Fruit fly (Drosophila melanogaster) whole organism, wandering third instar larva: ENCODE data around the gene CG31678.

ENCODE experiments used
- Abd-B ChIP-seq: fragments of >200 bp; optimal IDR thresholded peaks from 2 replicates; lab custom pipeline; 2017; ENCODE audit warnings: missing biosample characterization, missing genetic modification characterization
- CG32264 ChIP-seq: fragments of 200-800 bp; sonication (Bioruptor generic); optimal IDR thresholded peaks from 2 replicates; lab custom pipeline; 2016; ENCODE audit warnings: missing biosample characterization, missing genetic modification characterization
- CG9705 ChIP-seq: fragments of 200-800 bp; sonication (Bioruptor generic); optimal IDR thresholded peaks from 2 replicates; lab custom pipeline; 2018; ENCODE audit warnings: missing biosample characterization, mild to moderate bottlenecking, missing genetic modification characterization
- CrebA ChIP-seq: fragments of 200-800 bp; sonication (Bioruptor generic); optimal IDR thresholded peaks from 2 replicates; lab custom pipeline; 2016; ENCODE audit warnings: missing biosample characterization, mild to moderate bottlenecking, missing genetic modification characterization, borderline replicate concordance
- Dfd ChIP-seq: fragments of >200 bp; optimal IDR thresholded peaks from 2 replicates; lab custom pipeline; 2017; ENCODE audit warnings: missing biosample characterization, missing genetic modification characterization
- Dif ChIP-seq: fragments of 200-275, 200-300 bp; sonication (Bioruptor generic); optimal IDR thresholded peaks from 2 replicates; lab custom pipeline; 2018; ENCODE audit warnings: missing biosample characterization, missing genetic modification characterization; ENCODE audit not compliant: partially characterized antibody
- GATAd ChIP-seq: sonication (Bioruptor generic); optimal IDR thresholded peaks from 2 replicates; lab custom pipeline; 2016; ENCODE audit warnings: missing biosample characterization, missing genetic modification characterization
- HLH106 ChIP-seq: fragments of 200-800 bp; optimal IDR thresholded peaks from 3 replicates; lab custom pipeline; 2019; ENCODE audit warnings: missing biosample characterization, mild to moderate bottlenecking, missing genetic modification characterization, moderate library complexity
- Hnf4 ChIP-seq: fragments of 200-800 bp; sonication (Bioruptor generic); optimal IDR thresholded peaks from 2 replicates; lab custom pipeline; 2016; ENCODE audit warnings: missing biosample characterization, mild to moderate bottlenecking, missing genetic modification characterization
- Hr78 ChIP-seq: fragments of >200 bp; optimal IDR thresholded peaks from 2 replicates; lab custom pipeline; 2017; ENCODE audit warnings: missing biosample characterization, missing genetic modification characterization
- Hr83 ChIP-seq: fragments of 200-300 bp; sonication (Bioruptor generic); optimal IDR thresholded peaks from 2 replicates; lab custom pipeline; 2016; ENCODE audit warnings: missing biosample characterization, mild to moderate bottlenecking, missing genetic modification characterization, moderate library complexity; ENCODE audit not compliant: poor library complexity, severe bottlenecking
- Jra ChIP-seq: sonication (Bioruptor generic); optimal IDR thresholded peaks from 2 replicates; lab custom pipeline; 2016; ENCODE audit warnings: missing biosample characterization, missing genetic modification characterization
- Mio ChIP-seq: sonication (Bioruptor generic); optimal IDR thresholded peaks from 2 replicates; lab custom pipeline; 2016; ENCODE audit warnings: missing biosample characterization, missing genetic modification characterization
- Myc ChIP-seq: fragments of >200 bp; optimal IDR thresholded peaks from 2 replicates; lab custom pipeline; 2017
- N ChIP-seq: fragments of >200 bp; optimal IDR thresholded peaks from 2 replicates; lab custom pipeline; 2018; ENCODE audit warnings: missing biosample characterization, missing external identifiers, missing genetic modification characterization
- OdsH ChIP-seq: fragments of 200-800 bp; sonication (Bioruptor generic); optimal IDR thresholded peaks from 2 replicates; lab custom pipeline; 2016; ENCODE audit warnings: missing biosample characterization, mild to moderate bottlenecking, missing genetic modification characterization
- Rel ChIP-seq, 2 experiments: fragments of 200-800 bp; sonication (Bioruptor generic) in 1 of 2; optimal IDR thresholded peaks; 2 replicates in 1 of 2; 3 replicates in 1 of 2; lab custom pipeline; 2016 to 2019; ENCODE audit warnings: mild to moderate bottlenecking in 2 of 2, missing biosample characterization in 2 of 2, missing genetic modification characterization in 2 of 2, moderate library complexity in 1 of 2
- Sp1 ChIP-seq: fragments of 200-800 bp; sonication (Bioruptor generic); optimal IDR thresholded peaks from 3 replicates; lab custom pipeline; 2019; ENCODE audit warnings: missing biosample characterization, mild to moderate bottlenecking, missing genetic modification characterization, moderate library complexity
- Vsx2 ChIP-seq: fragments of 200-300, 225-300 bp; sonication (Bioruptor generic); optimal IDR thresholded peaks from 2 replicates; lab custom pipeline; 2018; ENCODE audit warnings: missing biosample characterization, missing genetic modification characterization; ENCODE audit not compliant: partially characterized antibody
- br ChIP-seq: fragments of 200-800 bp; sonication (Bioruptor generic); optimal IDR thresholded peaks from 2 replicates; lab custom pipeline; 2016; ENCODE audit warnings: missing biosample characterization, missing genetic modification characterization
- brk ChIP-seq: fragments of 200-800 bp; sonication (Bioruptor generic); optimal IDR thresholded peaks from 2 replicates; lab custom pipeline; 2016; ENCODE audit warnings: missing biosample characterization, mild to moderate bottlenecking, missing genetic modification characterization
- dl ChIP-seq, 2 experiments: fragments of 175-275, 200-275 bp in 1 of 2; fragments of 200-275 bp in 1 of 2; sonication (Bioruptor generic); optimal IDR thresholded peaks; lab custom pipeline; 2018; ENCODE audit warnings: mild to moderate bottlenecking in 2 of 2, missing biosample characterization in 2 of 2, missing genetic modification characterization in 2 of 2, moderate library complexity in 2 of 2; ENCODE audit not compliant: partially characterized antibody in 2 of 2, insufficient read depth in 1 of 2
- dmrt93B ChIP-seq: fragments of 200-800 bp; sonication (Bioruptor generic); optimal IDR thresholded peaks from 2 replicates; lab custom pipeline; 2018; ENCODE audit warnings: missing biosample characterization, mild to moderate bottlenecking, missing genetic modification characterization
- dsf ChIP-seq: sonication (Bioruptor generic); optimal IDR thresholded peaks from 2 replicates; lab custom pipeline; 2016; ENCODE audit warnings: missing biosample characterization, missing genetic modification characterization, borderline replicate concordance
- ey ChIP-seq: fragments of 200-800 bp; sonication (Bioruptor generic); optimal IDR thresholded peaks from 2 replicates; lab custom pipeline; 2016; ENCODE audit warnings: missing biosample characterization, missing genetic modification characterization
- foxo ChIP-seq, 2 experiments: fragments of 200-800 bp; sonication (Bioruptor generic); optimal IDR thresholded peaks; 2 replicates in 1 of 2; 3 replicates in 1 of 2; lab custom pipeline; 2016 to 2017; ENCODE audit warnings: missing biosample characterization in 2 of 2, missing genetic modification characterization in 2 of 2
- h ChIP-seq: fragments of 200-800 bp; sonication (Bioruptor generic); optimal IDR thresholded peaks from 3 replicates; lab custom pipeline; 2016; ENCODE audit warnings: missing biosample characterization, mild to moderate bottlenecking, missing genetic modification characterization
- jim ChIP-seq: fragments of 175-275, 200-325 bp; sonication (Bioruptor generic); optimal IDR thresholded peaks from 2 replicates; lab custom pipeline; 2016; ENCODE audit warnings: missing biosample characterization, mild to moderate bottlenecking, missing genetic modification characterization
- lola ChIP-seq: fragments of >200 bp; optimal IDR thresholded peaks from 2 replicates; lab custom pipeline; 2017; ENCODE audit warnings: missing biosample characterization, missing genetic modification characterization
- pan ChIP-seq: fragments of >200 bp; optimal IDR thresholded peaks from 2 replicates; lab custom pipeline; 2017
- psq ChIP-seq: fragments of 200-800 bp; sonication (Bioruptor generic); optimal IDR thresholded peaks from 3 replicates; lab custom pipeline; 2017; ENCODE audit warnings: missing biosample characterization, mild to moderate bottlenecking, missing genetic modification characterization, moderate library complexity
- rgr ChIP-seq: fragments of 200-800 bp; sonication (Bioruptor generic); optimal IDR thresholded peaks from 3 replicates; lab custom pipeline; 2016; ENCODE audit warnings: missing biosample characterization, mild to moderate bottlenecking, missing genetic modification characterization
- sage ChIP-seq: fragments of 200-800 bp; sonication (Bioruptor generic); optimal IDR thresholded peaks from 2 replicates; lab custom pipeline; 2016; ENCODE audit warnings: missing biosample characterization, mild to moderate bottlenecking, missing genetic modification characterization
- sv ChIP-seq: fragments of 200-800 bp; sonication (Bioruptor generic); optimal IDR thresholded peaks from 3 replicates; lab custom pipeline; 2016; ENCODE audit warnings: missing biosample characterization, missing genetic modification characterization
- tai ChIP-seq: sonication (Bioruptor generic); optimal IDR thresholded peaks from 2 replicates; lab custom pipeline; 2016; ENCODE audit warnings: missing biosample characterization, missing genetic modification characterization
- woc ChIP-seq: sonication (Bioruptor generic); optimal IDR thresholded peaks from 2 replicates; lab custom pipeline; 2016; ENCODE audit warnings: missing biosample characterization, mild to moderate bottlenecking, missing genetic modification characterization

Gene CG31678

DNA sequence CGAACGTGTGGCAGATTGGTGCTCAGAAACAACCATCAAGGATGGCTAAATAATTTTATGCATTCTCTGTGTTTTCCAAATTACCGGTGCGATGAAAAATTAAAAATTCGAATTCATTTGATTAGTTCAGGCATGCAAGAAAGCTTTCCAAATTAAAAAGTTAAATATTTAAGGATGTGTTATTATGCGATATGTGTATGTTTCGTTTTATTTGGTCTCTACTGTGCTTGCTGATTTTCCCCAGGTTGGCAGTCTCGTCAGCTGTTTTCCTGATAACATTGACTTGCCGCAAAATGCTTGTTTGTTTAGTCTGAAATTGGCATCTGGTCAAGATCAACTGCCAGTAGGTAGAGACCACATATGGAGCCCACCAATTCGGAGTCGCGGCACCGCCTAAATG lies 25.9 kb downstream of the CG31678 start, which contains the start of gene CG2611:
Gene CG2611, plus strand, starts transcription at position 299 of the 400 bp plus-strand sequence.
- TF ChIP-seq sage (GFP tag; lab: Kevin White, UChicago) (no peak), Hr78 (no peak), pan (lab: Kevin White, UChicago) (no peak), ey (peak; percentile 39), Jra (peak; percentile 15), tai (no peak), Dfd (no peak), dmrt93B (no peak), Myc (lab: Kevin White, UChicago) (no peak), Sp1 (no peak), CG9705 (GFP tag; lab: Kevin White, UChicago) (peak; percentile 32), N (GFP tag; lab: Kevin White, UChicago) (no peak), lola (GFP tag; lab: Kevin White, UChicago) (no peak), Abd-B (GFP tag; lab: Kevin White, UChicago) (no peak), brk (GFP tag; lab: Kevin White, UChicago) (no peak), HLH106 (tag; lab: Kevin White, UChicago) (peak; percentile 55), OdsH (GFP tag; lab: Kevin White, UChicago) (peak; percentile 60), Vsx2 (GFP tag; lab: Kevin White, UChicago) (no peak), Mio (GFP tag; lab: Kevin White, UChicago) (no peak), sv (no peak), psq (GFP tag; lab: Kevin White, UChicago) (no peak), dsf (no peak), Hr83 (GFP tag; lab: Kevin White, UChicago) (peak; percentile 79), woc (GFP tag; lab: Kevin White, UChicago) (peak; percentile 77), CrebA (GFP tag; lab: Kevin White, UChicago) (no peak), foxo (GFP tag; optimal IDR thresholded peaks at IDR 0.05; lab: Kevin White, UChicago) (peak in 1 of 2 experiments; percentile 60), h (GFP tag; lab: Kevin White, UChicago) (peak; percentile 63), CG32264 (GFP tag; lab: Kevin White, UChicago) (no peak), GATAd (GFP tag; lab: Kevin White, UChicago) (no peak), rgr (GFP tag; lab: Kevin White, UChicago) (peak; percentile 70)

- TF ChIP-seq dl (GFP tag; optimal IDR thresholded peaks at IDR 0.05; lab: Kevin White, UChicago; ENCODE audit: insufficient read depth in 1 of 2, partially characterized antibody in 2 of 2) (no peak), br (no peak), rgr (GFP tag; lab: Kevin White, UChicago) (no peak), dmrt93B (no peak), HLH106 (tag; lab: Kevin White, UChicago) (no peak), h (GFP tag; lab: Kevin White, UChicago) (no peak), psq (GFP tag; lab: Kevin White, UChicago) (no peak), CG9705 (GFP tag; lab: Kevin White, UChicago) (no peak), sage (GFP tag; lab: Kevin White, UChicago) (no peak), Dfd (no peak), lola (GFP tag; lab: Kevin White, UChicago) (no peak)
Observed at dm6 chr2L:20648612-20649011, 27.1 kb downstream of the CG31678 start, which contains the start of gene CG18810. Gene CG18810, plus strand, starts transcription at chr2L:20648912.

DNA sequence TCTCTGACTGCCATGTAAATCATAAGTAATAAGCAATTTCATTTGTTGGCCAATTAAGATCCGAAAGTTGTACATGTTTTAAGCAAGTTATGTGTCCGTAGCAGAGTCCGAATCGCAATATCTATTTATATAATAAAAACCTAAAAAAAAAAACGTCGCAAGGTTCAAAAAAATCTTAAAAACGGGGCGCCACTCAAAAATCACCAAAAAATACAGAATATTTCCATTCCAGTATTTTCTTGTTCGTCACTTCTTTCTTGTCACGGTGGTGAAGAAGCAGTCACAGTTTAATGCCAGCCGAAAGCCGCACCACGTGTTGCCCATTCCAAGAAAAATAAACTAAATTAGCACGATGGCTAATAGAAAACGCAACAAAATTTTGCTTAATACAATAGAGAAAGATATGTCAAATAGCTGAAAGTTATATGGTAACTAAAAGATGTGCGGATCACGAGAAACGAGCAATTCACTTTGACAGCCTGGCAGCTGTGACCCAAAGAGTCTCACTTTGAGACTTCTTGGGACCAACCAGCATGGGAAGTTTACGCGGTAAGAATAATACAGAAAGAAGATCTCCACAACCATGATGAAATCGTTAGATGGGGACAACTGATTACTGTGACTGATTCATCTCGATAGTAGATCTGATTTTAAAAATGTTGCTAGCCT lies 28.4 kb downstream of the CG31678 start:
- TF ChIP-seq GATAd (GFP tag; lab: Kevin White, UChicago) = no peak
- TF ChIP-seq Vsx2 (GFP tag; lab: Kevin White, UChicago) = no peak
- TF ChIP-seq Hr83 (GFP tag; lab: Kevin White, UChicago) = no peak
- TF ChIP-seq CrebA (GFP tag; lab: Kevin White, UChicago) = no peak
- no peak for TF ChIP-seq HLH106 (tag; lab: Kevin White, UChicago)
- no peak for TF ChIP-seq psq (GFP tag; lab: Kevin White, UChicago)
- no peak for TF ChIP-seq woc (GFP tag; lab: Kevin White, UChicago)
- no peak for TF ChIP-seq dmrt93B
- no peak for TF ChIP-seq Abd-B (GFP tag; lab: Kevin White, UChicago)
- TF ChIP-seq jim (GFP tag; lab: Kevin White, UChicago) = no peak
- no peak for TF ChIP-seq foxo (GFP tag; optimal IDR thresholded peaks at IDR 0.05; lab: Kevin White, UChicago)
- TF ChIP-seq dsf = no peak
- TF ChIP-seq ey = no peak
- TF ChIP-seq Hr78 = no peak
- peak; percentile 23 for TF ChIP-seq rgr (GFP tag; lab: Kevin White, UChicago)
- TF ChIP-seq Rel (GFP tag; optimal IDR thresholded peaks at IDR 0.05; lab: Kevin White, UChicago) = no peak
- TF ChIP-seq Rel (tag; optimal IDR thresholded peaks at IDR 0.05; lab: Kevin White, UChicago) = peak; percentile 89
- TF ChIP-seq brk (GFP tag; lab: Kevin White, UChicago) = no peak
- TF ChIP-seq h (GFP tag; lab: Kevin White, UChicago) = peak; percentile 11
- no peak for TF ChIP-seq pan (lab: Kevin White, UChicago)
- TF ChIP-seq Mio (GFP tag; lab: Kevin White, UChicago) = no peak
- peak; percentile 6 for TF ChIP-seq CG32264 (GFP tag; lab: Kevin White, UChicago)
- TF ChIP-seq br = no peak
- no peak for TF ChIP-seq Dfd
- no peak for TF ChIP-seq sage (GFP tag; lab: Kevin White, UChicago)
- no peak for TF ChIP-seq CG9705 (GFP tag; lab: Kevin White, UChicago)
- no peak for TF ChIP-seq dl (GFP tag; optimal IDR thresholded peaks at IDR 0.05; lab: Kevin White, UChicago; ENCODE audit: insufficient read depth in 1 of 2, partially characterized antibody in 2 of 2)
- no peak for TF ChIP-seq Hnf4 (GFP tag; lab: Kevin White, UChicago)
- no peak for TF ChIP-seq N (GFP tag; lab: Kevin White, UChicago)
- no peak for TF ChIP-seq Dif (GFP tag; lab: Kevin White, UChicago)
- TF ChIP-seq Jra = no peak
